Fruit fly (Drosophila melanogaster): ENCODE results near the gene CG13856.

The CG13856 gene

dm6 chr3R:22367126-22368076 is 35.1 kb upstream of the CG13856 start, which contains the start of the genes Polr3F and PyK (continued):
- TF ChIP-seq CG13296 (GFP tag; optimal IDR thresholded peaks at IDR 0.05) = peak; percentile 4
- TF ChIP-seq CG13424 (tag; optimal IDR thresholded peaks at IDR 0.05) = peak; percentile 46
- TF ChIP-seq CG6272 (GFP tag; IDR thresholded peaks at IDR 0.05) = no peak
- no peak for TF ChIP-seq shn (GFP tag; optimal IDR thresholded peaks at IDR 0.05)
- TF ChIP-seq unpg (GFP tag; optimal IDR thresholded peaks at IDR 0.05) = peak; percentile 53
- no peak for TF ChIP-seq zf30C (GFP tag; optimal IDR thresholded peaks at IDR 0.05)
- TF ChIP-seq CG31441 (GFP tag; IDR thresholded peaks at IDR 0.05) = peak; percentile 50; the same call in 1 of the 2 replicates
- peak; percentile 59 for TF ChIP-seq gem (tag; optimal IDR thresholded peaks at IDR 0.05)
- no peak for TF ChIP-seq CG12769 (tag; optimal IDR thresholded peaks at IDR 0.05)
- TF ChIP-seq ato (GFP tag; IDR thresholded peaks at IDR 0.05; ENCODE audit: partially characterized antibody) = no peak
- TF ChIP-seq Awh (GFP tag; IDR thresholded peaks at IDR 0.05) = no peak
- peak; percentile 52 for TF ChIP-seq Blimp-1 (GFP tag; optimal IDR thresholded peaks at IDR 0.05)
- TF ChIP-seq pho (GFP tag; optimal IDR thresholded peaks at IDR 0.05) = peak; percentile 25
- TF ChIP-seq Fer2 (tag; optimal IDR thresholded peaks at IDR 0.05) = no peak
- no peak for TF ChIP-seq CG11456 (GFP tag; IDR thresholded peaks at IDR 0.05)
- TF ChIP-seq BEAF-32 (GFP tag; optimal IDR thresholded peaks at IDR 0.05) = peak; percentile 50
- peak; percentile 38 for TF ChIP-seq caup (GFP tag; optimal IDR thresholded peaks at IDR 0.05; ENCODE audit: severe bottlenecking)
- peak; percentile 29 for TF ChIP-seq CG30403 (GFP tag; optimal IDR thresholded peaks at IDR 0.05)
- no peak for TF ChIP-seq Adf1 (GFP tag; IDR thresholded peaks at IDR 0.05)
- TF ChIP-seq CG8281 (tag; optimal IDR thresholded peaks at IDR 0.05) = no peak
- TF ChIP-seq NC2α (GFP tag; optimal IDR thresholded peaks at IDR 0.05) = no peak
- TF ChIP-seq pfk (GFP tag; optimal IDR thresholded peaks at IDR 0.05) = no peak
- no peak for TF ChIP-seq CG5245 (GFP tag; optimal IDR thresholded peaks at IDR 0.05)
- TF ChIP-seq CG14441 (GFP tag; IDR thresholded peaks at IDR 0.05) = peak; percentile 36; the same call in 1 of the 2 replicates
- peak; percentile 56 for TF ChIP-seq lilli (GFP tag; optimal IDR thresholded peaks at IDR 0.05)
- TF ChIP-seq Stat92E (GFP tag; optimal IDR thresholded peaks at IDR 0.05) = peak in 1 of 3 experiments; percentile 51
- no peak for TF ChIP-seq CG30431 (GFP tag; optimal IDR thresholded peaks at IDR 0.05)
- TF ChIP-seq Chrac-16 (GFP tag; optimal IDR thresholded peaks at IDR 0.05) = peak; percentile 8
- TF ChIP-seq PHDP (tag; optimal IDR thresholded peaks at IDR 0.05) = peak; percentile 56
- TF ChIP-seq aop (GFP tag; IDR thresholded peaks at IDR 0.05) = no peak
- no peak for TF ChIP-seq CG11093 (GFP tag; IDR thresholded peaks at IDR 0.05)
- TF ChIP-seq CG34422 (GFP tag; IDR thresholded peaks at IDR 0.05) = 0 out of 3 replicates have a peak, but pooled peaks have one; percentile 1
- peak; percentile 5 for TF ChIP-seq CG10654 (GFP tag; optimal IDR thresholded peaks at IDR 0.05)
- no peak for TF ChIP-seq tup (GFP tag; optimal IDR thresholded peaks at IDR 0.05)
- TF ChIP-seq CG8388 (GFP tag; optimal IDR thresholded peaks at IDR 0.05) = peak; percentile 38
- TF ChIP-seq CG33557 (GFP tag; optimal IDR thresholded peaks at IDR 0.05) = peak; percentile 19
- no peak for TF ChIP-seq gt (GFP tag; IDR thresholded peaks at IDR 0.05)
- no peak for TF ChIP-seq CG13894 (tag; optimal IDR thresholded peaks at IDR 0.05)
- peak; percentile 47 for TF ChIP-seq phol (tag; optimal IDR thresholded peaks at IDR 0.05)
- no peak for TF ChIP-seq pan (optimal IDR thresholded peaks at IDR 0.05)
- TF ChIP-seq pan (GFP tag; optimal IDR thresholded peaks at IDR 0.05 in 1 of 2, IDR thresholded peaks at IDR 0.05 in 1 of 2) = no peak
- TF ChIP-seq CG17829 (tag; optimal IDR thresholded peaks at IDR 0.05) = peak; percentile 26
- TF ChIP-seq gsb-n (tag; optimal IDR thresholded peaks at IDR 0.05) = peak; percentile 13
- peak; percentile 50 for TF ChIP-seq CG13287 (GFP tag; IDR thresholded peaks at IDR 0.05; ENCODE audit: partially characterized antibody)
- TF ChIP-seq ERR (GFP tag; optimal IDR thresholded peaks at IDR 0.05) = peak; percentile 93
- TF ChIP-seq dati (GFP tag; IDR thresholded peaks at IDR 0.05) = no peak
- peak; percentile 46 for TF ChIP-seq Camta (GFP tag; optimal IDR thresholded peaks at IDR 0.05)
- TF ChIP-seq gcm (GFP tag; optimal IDR thresholded peaks at IDR 0.05) = no peak
